Fruit fly (Drosophila melanogaster) S2 (cell line): ENCODE measurements around the gene CG17350.

Experiments
- CG8478 ChIP-seq: fragments of >200 bp; optimal IDR thresholded peaks from 2 replicates; lab custom pipeline; 2018
- CTCF ChIP-seq, 2 experiments: fragments of >200 bp; optimal IDR thresholded peaks; 2 replicates each; lab custom pipeline; 2018

DNA sequence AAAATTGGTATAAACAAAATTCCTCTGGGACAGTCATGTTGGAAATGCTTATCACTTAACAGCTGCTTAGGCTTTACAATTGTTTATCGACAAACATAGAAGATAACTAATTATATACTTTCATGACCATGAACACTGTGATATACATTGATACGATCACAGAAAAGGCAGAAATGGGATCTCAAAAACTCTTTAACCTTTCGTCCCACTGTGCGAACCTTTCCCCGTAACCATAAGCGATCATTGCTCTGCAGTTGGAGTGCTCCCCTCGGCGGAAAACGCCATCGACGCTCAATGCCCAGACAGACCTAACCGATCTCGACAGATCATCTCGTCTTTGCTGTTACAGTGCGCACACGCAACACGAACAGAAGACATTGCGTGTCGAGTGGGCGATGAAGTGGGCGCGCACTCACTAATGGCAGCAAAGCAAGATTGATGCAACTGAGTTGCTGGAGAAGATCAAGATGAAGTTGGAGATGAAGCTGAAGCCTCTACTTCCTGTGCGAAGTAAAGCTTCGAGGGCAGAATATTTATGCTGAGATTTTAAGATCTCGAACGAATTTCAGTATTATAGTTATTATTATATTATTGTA, 43.7 kb downstream of the CG17350 start:
- TF ChIP-seq CTCF (optimal IDR thresholded peaks at IDR 0.05; lab: Kevin White, UChicago) (no peak), CG8478 (no peak)
